Worm (Caenorhabditis elegans) whole organism, mixed stage, embryonic: ENCODE measurements around the gene F54D5.2.

Experiments
- M03D4.4 ChIP-seq: sonication (generic microtip); optimal IDR thresholded peaks from 2 replicates; lab custom pipeline; 2017; ENCODE audit warnings: mild to moderate bottlenecking, missing genetic modification characterization, missing compliant biosample characterization
- bed-3 ChIP-seq: fragments of 200-800 bp; sonication (Bioruptor generic); optimal IDR thresholded peaks from 3 replicates; lab custom pipeline; 2018; ENCODE audit warnings: mild to moderate bottlenecking, missing genetic modification characterization, moderate library complexity, missing compliant biosample characterization
- blmp-1 ChIP-seq: fragments of 150-350 bp; optimal IDR thresholded peaks from 2 replicates; lab custom pipeline; 2014; ENCODE audit warnings: missing biosample characterization, missing genetic modification characterization
- ceh-39 ChIP-seq: fragments of 150-350 bp; optimal IDR thresholded peaks from 2 replicates; lab custom pipeline; 2014; ENCODE audit warnings: missing biosample characterization, missing genetic modification characterization
- ceh-43 ChIP-seq: fragments of 200-800 bp; sonication (Bioruptor generic); optimal IDR thresholded peaks from 2 replicates; lab custom pipeline; 2018; ENCODE audit warnings: mild to moderate bottlenecking, missing genetic modification characterization, moderate library complexity, missing compliant biosample characterization
- ceh-83 ChIP-seq: fragments of 200-800 bp; sonication (Bioruptor generic); optimal IDR thresholded peaks from 2 replicates; lab custom pipeline; 2018; ENCODE audit warnings: mild to moderate bottlenecking, missing genetic modification characterization, missing compliant biosample characterization
- ces-1 ChIP-seq: fragments of 150-350 bp; optimal IDR thresholded peaks from 2 replicates; lab custom pipeline; 2014; ENCODE audit warnings: missing biosample characterization, missing genetic modification reagents, missing genetic modification characterization
- cnd-1 ChIP-seq: fragments of 200-800 bp; sonication (Bioruptor generic); optimal IDR thresholded peaks from 2 replicates; lab custom pipeline; 2018; ENCODE audit warnings: mild to moderate bottlenecking, missing genetic modification characterization, missing compliant biosample characterization
- drap-1 ChIP-seq: fragments of 200-800 bp; sonication (Bioruptor generic); optimal IDR thresholded peaks from 3 replicates; lab custom pipeline; 2018; ENCODE audit warnings: mild to moderate bottlenecking, missing genetic modification characterization, missing compliant biosample characterization
- elt-1 ChIP-seq: sonication (generic microtip); optimal IDR thresholded peaks from 2 replicates; lab custom pipeline; 2017; ENCODE audit warnings: missing genetic modification characterization, mild to moderate bottlenecking, missing compliant biosample characterization, antibody characterized with exemption, moderate library complexity, borderline replicate concordance; ENCODE audit not compliant: insufficient read depth
- flh-1 ChIP-seq: fragments of 200-800 bp; sonication (Bioruptor generic); optimal IDR thresholded peaks from 2 replicates; lab custom pipeline; 2018; ENCODE audit warnings: mild to moderate bottlenecking, missing genetic modification characterization, moderate library complexity, missing compliant biosample characterization
- ham-2 ChIP-seq: fragments of 200-800 bp; sonication (Bioruptor generic); optimal IDR thresholded peaks from 2 replicates; lab custom pipeline; 2018; ENCODE audit warnings: mild to moderate bottlenecking, missing genetic modification characterization, missing compliant biosample characterization
- hlh-1 ChIP-seq: fragments of 150-350 bp; optimal IDR thresholded peaks from 2 replicates; lab custom pipeline; 2014; ENCODE audit warnings: missing biosample characterization, missing genetic modification reagents, missing genetic modification characterization
- lin-13 ChIP-seq: fragments of 150-350 bp; optimal IDR thresholded peaks from 2 replicates; lab custom pipeline; 2014; ENCODE audit warnings: missing biosample characterization, missing genetic modification characterization
- lin-32 ChIP-seq: fragments of 200-800 bp; sonication (Bioruptor generic); optimal IDR thresholded peaks from 2 replicates; lab custom pipeline; 2018; ENCODE audit warnings: mild to moderate bottlenecking, missing genetic modification characterization, missing compliant biosample characterization
- lsy-2 ChIP-seq: fragments of 150-350 bp; optimal IDR thresholded peaks from 2 replicates; lab custom pipeline; 2014; ENCODE audit warnings: missing biosample characterization, missing genetic modification characterization
- mab-5 ChIP-seq: fragments of 150-350 bp; optimal IDR thresholded peaks from 2 replicates; lab custom pipeline; 2014; ENCODE audit warnings: missing biosample characterization, missing genetic modification characterization
- mep-1 ChIP-seq: fragments of 150-350 bp; optimal IDR thresholded peaks from 2 replicates; lab custom pipeline; 2017; ENCODE audit warnings: missing biosample characterization, missing genetic modification reagents, missing genetic modification characterization, inconsistent platforms
- mls-2 ChIP-seq: sonication (generic microtip); optimal IDR thresholded peaks from 2 replicates; lab custom pipeline; 2016; ENCODE audit warnings: mild to moderate bottlenecking, missing genetic modification characterization, moderate library complexity, missing compliant biosample characterization
- nhr-12 ChIP-seq: fragments of 150-350 bp; optimal IDR thresholded peaks from 2 replicates; lab custom pipeline; 2014; ENCODE audit warnings: missing biosample characterization, missing genetic modification characterization
- nhr-2 ChIP-seq: fragments of 150-350 bp; optimal IDR thresholded peaks from 2 replicates; lab custom pipeline; 2014; ENCODE audit warnings: missing biosample characterization, missing genetic modification characterization
- nhr-237 ChIP-seq: fragments of 150-350 bp; optimal IDR thresholded peaks from 2 replicates; lab custom pipeline; 2014; ENCODE audit warnings: missing biosample characterization, missing genetic modification characterization
- nhr-28 ChIP-seq: fragments of 150-350 bp; optimal IDR thresholded peaks from 2 replicates; lab custom pipeline; 2014; ENCODE audit warnings: missing biosample characterization, missing genetic modification characterization
- nhr-76 ChIP-seq: sonication (generic microtip); optimal IDR thresholded peaks from 2 replicates; lab custom pipeline; 2017; ENCODE audit warnings: missing biosample characterization, missing genetic modification characterization
- pha-4 ChIP-seq: fragments of 150-350 bp; optimal IDR thresholded peaks from 2 replicates; lab custom pipeline; 2018; ENCODE audit warnings: missing biosample characterization, missing genetic modification reagents, missing genetic modification characterization
- sem-2 ChIP-seq: fragments of 200-800 bp; sonication (Bioruptor generic); optimal IDR thresholded peaks from 2 replicates; lab custom pipeline; 2018; ENCODE audit warnings: mild to moderate bottlenecking, missing genetic modification characterization, missing compliant biosample characterization
- snpc-4 ChIP-seq: fragments of 150-350 bp; optimal IDR thresholded peaks from 2 replicates; lab custom pipeline; 2014; ENCODE audit warnings: missing biosample characterization, missing genetic modification characterization
- sptf-1 ChIP-seq: sonication (generic microtip); optimal IDR thresholded peaks from 2 replicates; lab custom pipeline; 2017; ENCODE audit warnings: mild to moderate bottlenecking, missing genetic modification characterization, moderate library complexity, missing compliant biosample characterization
- tbx-8 ChIP-seq: fragments of 200-800 bp; sonication (Bioruptor generic); optimal IDR thresholded peaks from 2 replicates; lab custom pipeline; 2018; ENCODE audit warnings: mild to moderate bottlenecking, missing genetic modification characterization, moderate library complexity, missing compliant biosample characterization
- unc-120 ChIP-seq: sonication (generic microtip); optimal IDR thresholded peaks from 2 replicates; lab custom pipeline; 2017; ENCODE audit warnings: missing genetic modification characterization, missing compliant biosample characterization; ENCODE audit not compliant: poor library complexity, severe bottlenecking
- unc-39 ChIP-seq: fragments of 150-350 bp; optimal IDR thresholded peaks from 2 replicates; lab custom pipeline; 2014; ENCODE audit warnings: missing biosample characterization, missing genetic modification characterization
- unc-62 ChIP-seq: fragments of 150-350 bp; optimal IDR thresholded peaks from 2 replicates; lab custom pipeline; 2014; ENCODE audit warnings: missing biosample characterization, missing genetic modification reagents, missing genetic modification characterization
- zip-8 ChIP-seq: fragments of 150-350 bp; optimal IDR thresholded peaks from 2 replicates; lab custom pipeline; 2014; ENCODE audit warnings: missing biosample characterization, missing genetic modification characterization
- ztf-11 ChIP-seq: fragments of 150-350 bp; optimal IDR thresholded peaks from 2 replicates; lab custom pipeline; 2014; ENCODE audit warnings: missing biosample characterization, missing genetic modification characterization

F54D5.2 gene

DNA sequence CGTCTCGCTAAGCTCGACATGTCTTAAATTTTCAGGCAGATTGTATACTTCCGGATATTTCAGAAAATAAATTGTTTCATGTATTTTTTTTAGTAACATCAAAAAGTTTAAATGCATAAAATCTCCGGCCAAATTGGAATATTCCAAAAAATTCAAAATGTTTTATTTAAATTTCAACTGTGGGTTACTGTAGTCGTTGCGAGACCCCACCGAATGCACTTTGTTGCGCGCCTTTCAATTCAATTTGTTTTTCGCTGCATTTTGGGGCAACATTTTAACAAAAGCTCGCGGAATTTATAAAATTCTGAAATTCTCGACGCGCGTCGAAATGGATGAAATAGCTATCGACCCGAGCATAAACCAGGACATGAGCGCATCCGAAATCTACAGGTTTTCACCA is at the start of gene F54D5.2:
TSS of gene F54D5.2 (plus strand) at position 237 of the 400 bp plus-strand sequence.
- no peak for TF ChIP-seq hlh-1 (tag; lab: Kevin White, UChicago)
- no peak for TF ChIP-seq M03D4.4 (tag; lab: Kevin White, UChicago)
- no peak for TF ChIP-seq nhr-28
- no peak for TF ChIP-seq cnd-1 (tag; lab: Kevin White, UChicago)
- TF ChIP-seq drap-1 (GFP tag; lab: Kevin White, UChicago): no peak
- TF ChIP-seq blmp-1: no peak
- no peak for TF ChIP-seq flh-1 (GFP tag; lab: Kevin White, UChicago)
- no peak for TF ChIP-seq snpc-4 (tag; lab: Kevin White, UChicago)
- TF ChIP-seq sptf-1: no peak
- TF ChIP-seq ham-2 (GFP tag; lab: Kevin White, UChicago): no peak
- no peak for TF ChIP-seq lin-13 (tag; lab: Kevin White, UChicago)
- no peak for TF ChIP-seq ceh-43 (GFP tag; lab: Kevin White, UChicago)
- no peak for TF ChIP-seq ceh-39 (tag; lab: Kevin White, UChicago)
- TF ChIP-seq mep-1: no peak
- TF ChIP-seq lin-32: no peak
- no peak for TF ChIP-seq nhr-237 (tag; lab: Kevin White, UChicago)
- no peak for TF ChIP-seq mab-5 (tag; lab: Kevin White, UChicago)
- no peak for TF ChIP-seq zip-8 (tag; lab: Kevin White, UChicago)
- TF ChIP-seq, all 35 proteins: peak for 0

DNA sequence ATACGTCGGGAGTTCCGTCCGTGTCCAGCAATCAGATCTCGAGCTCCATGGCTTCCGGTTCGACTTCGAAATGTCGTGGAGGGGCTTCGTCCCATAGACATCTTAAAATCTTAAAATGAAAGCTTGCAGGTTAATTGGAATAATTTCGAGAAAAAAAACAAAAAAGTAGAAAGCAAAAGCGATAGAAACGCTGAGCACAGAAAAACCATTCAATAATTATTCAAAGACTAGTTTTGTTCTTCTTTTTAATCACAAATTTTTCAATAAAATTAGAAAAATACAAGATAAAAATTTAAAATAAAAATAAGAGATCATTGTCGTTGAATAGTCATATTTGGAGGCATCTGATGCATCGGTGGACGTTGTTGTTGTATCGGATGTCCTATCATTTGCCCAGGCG is 46.0 kb upstream of the F54D5.2 start, which contains the start of gene age-1:
TSS of gene age-1 (minus strand) at position 101 of the 400 bp plus-strand sequence.
- TF ChIP-seq mls-2 (tag; lab: Kevin White, UChicago) (no peak), pha-4 (tag; lab: Kevin White, UChicago) (no peak), ceh-83 (no peak), tbx-8 (GFP tag; lab: Kevin White, UChicago) (no peak), nhr-2 (tag; lab: Kevin White, UChicago) (no peak), sem-2 (no peak), unc-39 (tag; lab: Kevin White, UChicago) (no peak)

DNA sequence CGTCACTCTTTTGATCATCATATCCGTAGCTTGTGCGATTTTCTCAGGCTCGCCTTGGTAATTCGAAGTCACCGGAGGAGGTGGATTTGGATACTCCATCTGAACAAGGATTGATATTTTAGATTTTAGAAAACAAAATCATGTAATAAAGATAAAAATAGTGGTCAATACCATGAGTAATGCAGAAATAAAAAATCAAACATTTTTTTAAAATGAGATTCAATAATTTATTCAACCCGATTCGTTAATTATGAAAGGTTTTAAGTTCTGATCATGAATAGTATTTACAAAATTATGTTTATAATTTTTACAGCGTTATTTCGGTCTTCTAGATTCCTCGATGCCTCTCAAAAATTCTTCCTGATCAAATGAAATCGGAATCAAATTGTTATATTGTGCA is 39.3 kb upstream of the F54D5.2 start, which contains the start of gene mdt-8:
TSS of gene mdt-8 (minus strand) at position 101 of the 400 bp plus-strand sequence.
- TF ChIP-seq lsy-2 (tag; lab: Kevin White, UChicago) (no peak), pha-4 (tag; lab: Kevin White, UChicago) (no peak), nhr-12 (no peak), ztf-11 (tag; lab: Kevin White, UChicago) (no peak), unc-39 (tag; lab: Kevin White, UChicago) (no peak), nhr-28 (no peak)

DNA sequence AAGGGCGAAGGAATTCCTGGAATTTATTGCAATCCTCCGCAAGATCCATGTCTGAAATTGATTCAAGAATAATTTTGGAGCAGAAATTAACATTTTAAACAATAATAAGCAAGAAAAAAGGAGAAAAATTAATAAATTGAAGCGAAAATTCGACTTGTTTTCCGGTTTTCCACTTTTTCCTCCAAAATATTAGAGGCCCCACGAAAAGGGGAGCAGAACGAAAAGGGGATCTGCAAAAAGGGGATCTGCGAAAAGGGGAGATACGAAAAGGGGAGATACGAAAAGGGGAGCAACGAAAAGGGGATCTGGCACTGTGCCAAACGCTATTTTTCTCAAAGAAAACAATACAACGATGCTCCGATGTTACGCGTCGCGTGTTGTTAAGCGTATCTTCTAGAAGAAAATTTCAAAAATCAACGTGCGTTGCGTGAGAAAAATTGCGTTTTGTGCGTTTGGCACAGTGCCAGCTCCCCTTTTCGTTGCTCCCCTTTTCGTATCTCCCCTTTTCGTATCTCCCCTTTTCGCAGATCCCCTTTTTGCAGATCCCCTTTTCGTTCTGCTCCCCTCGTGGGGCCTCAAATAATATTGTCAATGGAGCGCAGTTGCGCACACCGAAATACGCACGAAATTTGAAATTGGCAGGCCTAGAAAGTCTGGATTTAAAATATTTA is 38.4 kb upstream of the F54D5.2 start, which contains the start of gene Y62F5A.12:
TSS of gene Y62F5A.12 (minus strand) at position 51 of the 671 bp plus-strand sequence.
- TF ChIP-seq sptf-1 (peak; percentile 95), ces-1 (peak; percentile 61), nhr-237 (tag; lab: Kevin White, UChicago) (peak; percentile 1), mls-2 (tag; lab: Kevin White, UChicago) (peak; percentile 52), bed-3 (peak; percentile 17), M03D4.4 (tag; lab: Kevin White, UChicago) (peak; percentile 49), pha-4 (tag; lab: Kevin White, UChicago) (peak; percentile 22), ham-2 (GFP tag; lab: Kevin White, UChicago) (peak; percentile 26), unc-120 (tag; lab: Kevin White, UChicago) (peak; percentile 79), drap-1 (GFP tag; lab: Kevin White, UChicago) (peak; percentile 57), hlh-1 (tag; lab: Kevin White, UChicago) (peak; percentile 7), lin-32 (peak; percentile 56), lin-13 (tag; lab: Kevin White, UChicago) (peak; percentile 77), cnd-1 (tag; lab: Kevin White, UChicago) (peak; percentile 68), mep-1 (peak; percentile 85), tbx-8 (GFP tag; lab: Kevin White, UChicago) (peak; percentile 6), lsy-2 (tag; lab: Kevin White, UChicago) (peak; percentile 46)

DNA sequence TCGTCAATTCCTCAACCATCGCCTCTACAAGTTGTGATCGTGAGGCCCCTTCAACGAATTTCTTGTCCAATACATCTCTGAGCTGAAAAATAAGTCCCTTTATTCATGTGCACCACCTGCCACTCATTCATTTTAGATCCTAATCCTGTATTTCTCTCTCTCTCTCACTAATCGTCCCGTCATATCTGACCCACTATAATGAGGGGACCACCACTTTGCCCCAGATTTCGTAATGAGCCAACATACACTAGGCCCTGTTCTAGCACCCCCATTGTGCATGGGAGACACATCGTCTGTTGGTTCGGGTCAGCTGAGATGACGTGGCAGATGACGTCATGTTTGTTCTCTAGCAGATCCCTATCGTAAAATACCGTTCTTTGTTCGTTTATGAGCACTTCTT is 37.6 kb upstream of the F54D5.2 start:
- TF ChIP-seq snpc-4 (tag; lab: Kevin White, UChicago) (no peak), sptf-1 (peak; percentile 76), nhr-12 (no peak), ceh-39 (tag; lab: Kevin White, UChicago) (peak; percentile 41), ceh-43 (GFP tag; lab: Kevin White, UChicago) (peak; percentile 20), drap-1 (GFP tag; lab: Kevin White, UChicago) (peak; percentile 61), mep-1 (no peak), sem-2 (peak; percentile 40), unc-62 (GFP tag; lab: Kevin White, UChicago) (peak; percentile 45), M03D4.4 (tag; lab: Kevin White, UChicago) (no peak), hlh-1 (tag; lab: Kevin White, UChicago) (no peak), ztf-11 (tag; lab: Kevin White, UChicago) (peak; percentile 22), pha-4 (tag; lab: Kevin White, UChicago) (no peak), lin-13 (tag; lab: Kevin White, UChicago) (no peak), mab-5 (tag; lab: Kevin White, UChicago) (no peak), cnd-1 (tag; lab: Kevin White, UChicago) (peak; percentile 66), ceh-83 (no peak), elt-1 (tag; lab: Kevin White, UChicago) (no peak), ces-1 (peak; percentile 35), blmp-1 (no peak), flh-1 (GFP tag; lab: Kevin White, UChicago) (no peak), nhr-2 (tag; lab: Kevin White, UChicago) (peak; percentile 82), mls-2 (tag; lab: Kevin White, UChicago) (peak; percentile 73), unc-39 (tag; lab: Kevin White, UChicago) (no peak), nhr-76 (tag; lab: Kevin White, UChicago) (no peak)
